Worm (Caenorhabditis elegans): ENCODE measurements around the gene srz-54.

Gene srz-54

ce11 chrV:17001167-17001566 is 20.7 kb downstream of the srz-54 start, which contains the start of gene sri-9:
sri-9 (plus strand) TSS chrV:17001467.
- TF ChIP-seq ceh-45 (GFP tag; IDR thresholded peaks at IDR 0.05) = no peak
- no peak for TF ChIP-seq ceh-19 (GFP tag; optimal IDR thresholded peaks at IDR 0.05)
- no peak for TF ChIP-seq ceh-18 (tag; optimal IDR thresholded peaks at IDR 0.05)
- no peak for TF ChIP-seq hlh-30 (tag; optimal IDR thresholded peaks at IDR 0.05; ENCODE audit: insufficient read depth)
- no peak for TF ChIP-seq nfya-1 (tag; optimal IDR thresholded peaks at IDR 0.05)
- no peak for TF ChIP-seq sox-4 (tag; optimal IDR thresholded peaks at IDR 0.05)
- no peak for TF ChIP-seq unc-42 (tag; optimal IDR thresholded peaks at IDR 0.05)
- TF ChIP-seq pqm-1 (tag; optimal IDR thresholded peaks at IDR 0.05) = no peak
- no peak for TF ChIP-seq ref-2 (tag; optimal IDR thresholded peaks at IDR 0.05)
- TF ChIP-seq F13H6.1 (tag; optimal IDR thresholded peaks at IDR 0.05) = no peak
- no peak for TF ChIP-seq fax-1 (tag; optimal IDR thresholded peaks at IDR 0.05)
- TF ChIP-seq nhr-232 (tag; optimal IDR thresholded peaks at IDR 0.05) = no peak
- no peak for TF ChIP-seq elt-4 (tag; optimal IDR thresholded peaks at IDR 0.05)
- no peak for TF ChIP-seq ceh-22 (tag; optimal IDR thresholded peaks at IDR 0.05)

ce11 chrV:17005189-17005588 is 24.7 kb downstream of the srz-54 start, which contains the start of gene srh-131:
srh-131 (plus strand) TSS chrV:17005489.
- TF ChIP-seq syd-9 (tag; optimal IDR thresholded peaks at IDR 0.05) = no peak
- no peak for TF ChIP-seq elt-2 (tag; optimal IDR thresholded peaks at IDR 0.05)
- TF ChIP-seq Y22D7AL.16 (tag; optimal IDR thresholded peaks at IDR 0.05) = no peak
- TF ChIP-seq lim-6 (tag; optimal IDR thresholded peaks at IDR 0.05) = no peak
- no peak for TF ChIP-seq nhr-232 (tag; optimal IDR thresholded peaks at IDR 0.05)
- no peak for TF ChIP-seq tbx-2 (tag; optimal IDR thresholded peaks at IDR 0.05)
- no peak for TF ChIP-seq mec-3 (tag; optimal IDR thresholded peaks at IDR 0.05; ENCODE audit: borderline replicate concordance)
- no peak for TF ChIP-seq madf-2 (tag; optimal IDR thresholded peaks at IDR 0.05)
- no peak for TF ChIP-seq dmd-4 (tag; optimal IDR thresholded peaks at IDR 0.05; ENCODE audit: borderline replicate concordance)
- TF ChIP-seq pax-1 (tag; optimal IDR thresholded peaks at IDR 0.05) = no peak

- TF ChIP-seq madf-2 (tag; optimal IDR thresholded peaks at IDR 0.05) (no peak), fkh-10 (GFP tag; optimal IDR thresholded peaks at IDR 0.05) (no peak), nhr-232 (tag; optimal IDR thresholded peaks at IDR 0.05) (no peak), lim-6 (tag; optimal IDR thresholded peaks at IDR 0.05) (no peak), gmeb-2 (tag; optimal IDR thresholded peaks at IDR 0.05) (no peak), ama-1 (optimal IDR thresholded peaks at IDR 0.05) (no peak), elt-2 (tag; optimal IDR thresholded peaks at IDR 0.05) (no peak), ceh-34 (tag; optimal IDR thresholded peaks at IDR 0.05) (no peak), mec-3 (tag; optimal IDR thresholded peaks at IDR 0.05; ENCODE audit: borderline replicate concordance) (no peak), npax-4 (tag; optimal IDR thresholded peaks at IDR 0.05) (no peak)
These were observed 27.8 kb downstream of the srz-54 start, which contains the start of gene sri-69 for ce11 chrV:17008302-17008701. sri-69 (minus strand) TSS chrV:17008402.

- TF ChIP-seq gmeb-2 (tag; optimal IDR thresholded peaks at IDR 0.05) (no peak), pros-1 (tag; optimal IDR thresholded peaks at IDR 0.05) (no peak), elt-4 (tag; optimal IDR thresholded peaks at IDR 0.05) (no peak), nfya-1 (tag; optimal IDR thresholded peaks at IDR 0.05) (no peak), sdc-2 (tag; optimal IDR thresholded peaks at IDR 0.05) (no peak), elt-2 (tag; optimal IDR thresholded peaks at IDR 0.05) (no peak), lim-6 (tag; optimal IDR thresholded peaks at IDR 0.05) (no peak), ceh-6 (GFP tag; optimal IDR thresholded peaks at IDR 0.05) (no peak), pax-1 (tag; optimal IDR thresholded peaks at IDR 0.05) (no peak), ceh-34 (tag; optimal IDR thresholded peaks at IDR 0.05) (no peak), sox-4 (tag; optimal IDR thresholded peaks at IDR 0.05) (no peak), ahr-1 (tag; optimal IDR thresholded peaks at IDR 0.05) (no peak), tbx-7 (tag; optimal IDR thresholded peaks at IDR 0.05) (no peak)
These were observed 29.0 kb downstream of the srz-54 start, which contains the start of the genes clc-12 and clec-240 for ce11 chrV:17009342-17010064. clc-12 (minus strand) TSS chrV:17009388. clec-240 (plus strand) TSS chrV:17010014.

ce11 chrV:17013232-17013631 is 32.8 kb downstream of the srz-54 start, which contains the start of gene clec-241:
clec-241 (minus strand) TSS chrV:17013332.
- TF ChIP-seq pag-3 (tag; optimal IDR thresholded peaks at IDR 0.05; ENCODE audit: borderline replicate concordance) (no peak), ceh-22 (tag; optimal IDR thresholded peaks at IDR 0.05) (no peak), hlh-13 (GFP tag; optimal IDR thresholded peaks at IDR 0.05) (no peak), hlh-6 (tag; optimal IDR thresholded peaks at IDR 0.05) (no peak), pha-4 (tag; optimal IDR thresholded peaks at IDR 0.05) (no peak), hlh-8 (tag; optimal IDR thresholded peaks at IDR 0.05) (no peak), npax-4 (tag; optimal IDR thresholded peaks at IDR 0.05) (no peak)

All from whole organism, late embryonic.